Fruit fly (Drosophila melanogaster) whole organism, adult: ENCODE data around the gene CG42780.

Source experiments
- CG11617 ChIP-seq: fragments of 200-800 bp; sonication (Bioruptor generic); optimal IDR thresholded peaks from 2 replicates; lab custom pipeline; 2017; ENCODE audit warnings: mild to moderate bottlenecking, missing biosample characterization, missing genetic modification reagents, missing genetic modification characterization
- CG7045 ChIP-seq: fragments of 200-800 bp; sonication (Bioruptor generic); optimal IDR thresholded peaks from 2 replicates; lab custom pipeline; 2017; ENCODE audit warnings: missing biosample characterization, mild to moderate bottlenecking, missing genetic modification characterization
- CG7101 ChIP-seq: fragments of 200-800 bp; sonication (Bioruptor generic); optimal IDR thresholded peaks from 2 replicates; lab custom pipeline; 2018; ENCODE audit warnings: missing biosample characterization, mild to moderate bottlenecking, missing genetic modification characterization, moderate library complexity
- Mnt ChIP-seq: fragments of 200-800 bp; sonication (Bioruptor generic); optimal IDR thresholded peaks from 2 replicates; lab custom pipeline; 2016; ENCODE audit warnings: missing biosample characterization, mild to moderate bottlenecking, missing genetic modification characterization
- pad ChIP-seq: fragments of 200-800 bp; sonication (Bioruptor generic); optimal IDR thresholded peaks from 3 replicates; lab custom pipeline; 2017; ENCODE audit warnings: missing biosample characterization, missing genetic modification characterization, mild to moderate bottlenecking, moderate library complexity, missing genetic modification reagents
- tj ChIP-seq: fragments of 200-800 bp; sonication (Bioruptor generic); optimal IDR thresholded peaks from 3 replicates; lab custom pipeline; 2017; ENCODE audit warnings: missing biosample characterization, mild to moderate bottlenecking, missing genetic modification characterization, moderate library complexity
- toe ChIP-seq: fragments of 200-800 bp; sonication (Bioruptor generic); optimal IDR thresholded peaks from 2 replicates; lab custom pipeline; 2016; ENCODE audit warnings: missing biosample characterization, missing genetic modification characterization

dm6 chrX:7321829-7322228, 10.2 kb downstream of the CG42780 start:
- no peak for TF ChIP-seq toe (GFP tag; lab: Kevin White, UChicago)
- TF ChIP-seq CG7045 (GFP tag; lab: Kevin White, UChicago): no peak
- TF ChIP-seq CG7101 (tag; lab: Kevin White, UChicago): no peak
- no peak for TF ChIP-seq pad (GFP tag; lab: Kevin White, UChicago)
- no peak for TF ChIP-seq Mnt (GFP tag; lab: Kevin White, UChicago)
- no peak for TF ChIP-seq CG11617 (GFP tag; lab: Kevin White, UChicago)
- no peak for TF ChIP-seq tj
